Worm (Caenorhabditis elegans) whole organism, young adult: ENCODE results near the gene ZK1055.2.
A peak's percentile ranks its signal among the peaks of the same experiment; 100 is the strongest.

Experiments used
- B0261.1 ChIP-seq: sonication (generic microtip); optimal IDR thresholded peaks from 2 replicates; lab custom pipeline; 2016; ENCODE audit warnings: mild to moderate bottlenecking, missing genetic modification characterization, moderate library complexity, missing compliant biosample characterization
- D2030.7 ChIP-seq: fragments of 200-800 bp; sonication (Bioruptor generic); IDR thresholded peaks from 2 replicates; pipeline ENCODE4 v1.3.6; 2022; ENCODE audit warnings: missing genetic modification reagents, missing genetic modification characterization, missing compliant biosample characterization
- F10E7.11 ChIP-seq: sonication (generic microtip); optimal IDR thresholded peaks from 2 replicates; lab custom pipeline; 2017; ENCODE audit warnings: mild to moderate bottlenecking, missing genetic modification characterization, moderate library complexity, missing compliant biosample characterization
- F23B12.7 ChIP-seq: sonication (generic microtip); optimal IDR thresholded peaks from 2 replicates; lab custom pipeline; 2017; ENCODE audit warnings: missing genetic modification characterization, mild to moderate bottlenecking, missing compliant biosample characterization, antibody characterized with exemption, moderate library complexity; ENCODE audit not compliant: insufficient read depth
- F33H1.4 ChIP-seq: fragments of 200-800 bp; sonication (Bioruptor generic); IDR thresholded peaks from 2 replicates; pipeline ENCODE4 v1.3.6; 2022; ENCODE audit warnings: missing genetic modification reagents, missing genetic modification characterization, missing compliant biosample characterization
- F37B4.10 ChIP-seq: fragments of 200-800 bp; sonication (Bioruptor generic); IDR thresholded peaks from 2 replicates; pipeline ENCODE4 v1.3.6; 2022; ENCODE audit warnings: missing genetic modification characterization, missing compliant biosample characterization
- F49E8.2 ChIP-seq: sonication (generic microtip); optimal IDR thresholded peaks from 3 replicates; lab custom pipeline; 2017; ENCODE audit warnings: missing genetic modification characterization, mild to moderate bottlenecking, missing compliant biosample characterization, antibody characterized with exemption, moderate library complexity; ENCODE audit not compliant: insufficient read depth
- F57C9.4 ChIP-seq: sonication (generic microtip); optimal IDR thresholded peaks from 2 replicates; lab custom pipeline; 2017; ENCODE audit warnings: mild to moderate bottlenecking, missing genetic modification characterization, missing compliant biosample characterization
- T07F8.4 ChIP-seq: sonication (generic microtip); optimal IDR thresholded peaks from 2 replicates; lab custom pipeline; 2016; ENCODE audit warnings: mild to moderate bottlenecking, missing genetic modification characterization, moderate library complexity, missing compliant biosample characterization
- Y95B8A.8 ChIP-seq: fragments of 200-800 bp; sonication (Bioruptor generic); IDR thresholded peaks from 2 replicates; pipeline ENCODE4 v1.3.6; 2022; ENCODE audit warnings: missing genetic modification reagents, missing genetic modification characterization, missing compliant biosample characterization
- ZK185.1 ChIP-seq: sonication (generic microtip); optimal IDR thresholded peaks from 2 replicates; lab custom pipeline; 2016; ENCODE audit warnings: mild to moderate bottlenecking, missing genetic modification characterization, missing compliant biosample characterization; ENCODE audit not compliant: poor library complexity, severe bottlenecking
- aptf-3 ChIP-seq: fragments of 200-800 bp; sonication (Bioruptor generic); IDR thresholded peaks from 2 replicates; pipeline ENCODE4 v1.3.6; 2022; ENCODE audit warnings: missing genetic modification characterization, missing compliant biosample characterization
- atf-7 ChIP-seq: sonication (generic microtip); optimal IDR thresholded peaks from 2 replicates; lab custom pipeline; 2017; ENCODE audit warnings: mild to moderate bottlenecking, missing genetic modification characterization, missing compliant biosample characterization
- athp-1 ChIP-seq: sonication (generic microtip); optimal IDR thresholded peaks from 2 replicates; lab custom pipeline; 2017; ENCODE audit warnings: mild to moderate bottlenecking, missing genetic modification characterization, missing compliant biosample characterization
- ceh-79 ChIP-seq: sonication (generic microtip); optimal IDR thresholded peaks from 2 replicates; lab custom pipeline; 2017; ENCODE audit warnings: mild to moderate bottlenecking, missing genetic modification characterization, missing compliant biosample characterization
- ceh-91 ChIP-seq: fragments of 200-800 bp; sonication (Bioruptor generic); IDR thresholded peaks from 2 replicates; pipeline ENCODE4 v1.3.6; 2022; ENCODE audit warnings: missing genetic modification reagents, missing genetic modification characterization, missing compliant biosample characterization
- chd-7 ChIP-seq: sonication (generic microtip); optimal IDR thresholded peaks from 2 replicates; lab custom pipeline; 2016; ENCODE audit warnings: mild to moderate bottlenecking, missing genetic modification characterization, moderate library complexity, missing compliant biosample characterization
- egl-44 ChIP-seq: fragments of 200-800 bp; sonication (Bioruptor generic); IDR thresholded peaks from 2 replicates; pipeline ENCODE4 v1.3.6; 2022; ENCODE audit warnings: missing genetic modification reagents, missing genetic modification characterization, missing compliant biosample characterization
- ekl-4 ChIP-seq: fragments of 200-800 bp; sonication (Bioruptor generic); IDR thresholded peaks from 2 replicates; pipeline ENCODE4 v1.3.6; 2022; ENCODE audit warnings: missing genetic modification reagents, missing genetic modification characterization, missing compliant biosample characterization
- fkh-3 ChIP-seq: sonication (generic microtip); optimal IDR thresholded peaks from 2 replicates; lab custom pipeline; 2016; ENCODE audit warnings: mild to moderate bottlenecking, missing genetic modification characterization, missing compliant biosample characterization
- him-1 ChIP-seq: sonication (generic microtip); optimal IDR thresholded peaks from 2 replicates; lab custom pipeline; 2016; ENCODE audit warnings: missing genotype, missing genetic modification reagents, missing genetic modification characterization, missing compliant biosample characterization
- hmg-1.2 ChIP-seq: fragments of 200-800 bp; sonication (Bioruptor generic); IDR thresholded peaks from 2 replicates; pipeline ENCODE4 v1.3.6; 2022; ENCODE audit warnings: missing genetic modification reagents, missing genetic modification characterization, missing compliant biosample characterization
- hsf-1 ChIP-seq: fragments of 200-800 bp; sonication (Bioruptor generic); IDR thresholded peaks from 2 replicates; pipeline ENCODE4 v1.3.6; 2022; ENCODE audit warnings: missing genetic modification reagents, missing genetic modification characterization, missing compliant biosample characterization
- let-607 ChIP-seq, 2 experiments: fragments of 200-800 bp in 1 of 2; sonication (Bioruptor generic) in 1 of 2; sonication (generic microtip) in 1 of 2; optimal IDR thresholded peaks; 2 replicates each; lab custom pipeline; 2016 to 2018; ENCODE audit warnings: mild to moderate bottlenecking in 2 of 2, missing compliant biosample characterization in 2 of 2, missing genetic modification characterization in 2 of 2, moderate library complexity in 2 of 2, missing genotype in 1 of 2
- lin-26 ChIP-seq: fragments of 200-800 bp; sonication (Bioruptor generic); IDR thresholded peaks from 2 replicates; pipeline ENCODE4 v1.3.6; 2022; ENCODE audit warnings: missing genetic modification reagents, missing genetic modification characterization, missing compliant biosample characterization
- lin-35 ChIP-seq, 3 experiments: fragments of 150-350 bp in 2 of 3; sonication (generic microtip) in 1 of 3; optimal IDR thresholded peaks; 2 replicates each; lab custom pipeline; 2014 to 2018; ENCODE audit warnings: missing biosample characterization in 3 of 3, missing genetic modification characterization in 3 of 3, missing genetic modification reagents in 3 of 3
- lir-1 ChIP-seq: fragments of 200-800 bp; sonication (Bioruptor generic); conservative IDR thresholded peaks from 2 replicates; pipeline ENCODE4 v1.3.6; 2022; ENCODE audit warnings: missing genetic modification reagents, missing genetic modification characterization, missing compliant biosample characterization
- madf-10 ChIP-seq: sonication (generic microtip); optimal IDR thresholded peaks from 2 replicates; lab custom pipeline; 2016; ENCODE audit warnings: mild to moderate bottlenecking, missing genetic modification characterization, missing compliant biosample characterization
- mxl-1 ChIP-seq: sonication (generic microtip); optimal IDR thresholded peaks from 2 replicates; lab custom pipeline; 2016; ENCODE audit warnings: missing genetic modification characterization, missing compliant biosample characterization
- nhr-80 ChIP-seq: sonication (generic microtip); optimal IDR thresholded peaks from 2 replicates; lab custom pipeline; 2016; ENCODE audit warnings: missing genetic modification characterization, missing compliant biosample characterization
- rpc-1 ChIP-seq, 2 experiments: fragments of 150-350 bp in 1 of 2; sonication (generic microtip) in 1 of 2; optimal IDR thresholded peaks; 2 replicates each; lab custom pipeline; 2014 to 2018; ENCODE audit warnings: missing biosample characterization in 1 of 2, missing genetic modification characterization in 1 of 2, missing genetic modification reagents in 1 of 2, missing genotype in 1 of 2
- snpc-3.4 ChIP-seq: sonication (generic microtip); optimal IDR thresholded peaks from 2 replicates; lab custom pipeline; 2017; ENCODE audit warnings: missing genetic modification characterization, mild to moderate bottlenecking, missing compliant biosample characterization, antibody characterized with exemption, moderate library complexity, missing genotype, missing genetic modification reagents
- somi-1 ChIP-seq: fragments of 200-800 bp; sonication (Bioruptor generic); optimal IDR thresholded peaks from 2 replicates; lab custom pipeline; 2018; ENCODE audit warnings: mild to moderate bottlenecking, missing genetic modification characterization, missing compliant biosample characterization
- sptf-2 ChIP-seq: fragments of 200-800 bp; sonication (Bioruptor generic); optimal IDR thresholded peaks from 2 replicates; lab custom pipeline; 2018; ENCODE audit warnings: mild to moderate bottlenecking, missing genetic modification characterization, missing compliant biosample characterization
- unc-130 ChIP-seq: sonication (generic microtip); optimal IDR thresholded peaks from 2 replicates; lab custom pipeline; 2016; ENCODE audit warnings: missing genetic modification reagents, missing genetic modification characterization, missing compliant biosample characterization
- xnd-1 ChIP-seq: sonication (generic microtip); optimal IDR thresholded peaks from 2 replicates; lab custom pipeline; 2016; ENCODE audit warnings: missing genotype, missing genetic modification reagents, missing genetic modification characterization, missing compliant biosample characterization
- zim-3 ChIP-seq: sonication (generic microtip); optimal IDR thresholded peaks from 2 replicates; lab custom pipeline; 2017; ENCODE audit warnings: mild to moderate bottlenecking, missing genetic modification characterization, moderate library complexity, missing compliant biosample characterization
- ztf-18 ChIP-seq: sonication (generic microtip); optimal IDR thresholded peaks from 2 replicates; lab custom pipeline; 2016; ENCODE audit warnings: missing genotype, mild to moderate bottlenecking, missing genetic modification characterization, missing compliant biosample characterization
- ztf-22 ChIP-seq: fragments of 200-800 bp; sonication (Bioruptor generic); optimal IDR thresholded peaks from 2 replicates; lab custom pipeline; 2018; ENCODE audit warnings: mild to moderate bottlenecking, missing genetic modification characterization, moderate library complexity, missing compliant biosample characterization
- ztf-25 ChIP-seq: fragments of 200-800 bp; sonication (Bioruptor generic); IDR thresholded peaks from 2 replicates; pipeline ENCODE4 v1.3.6; 2022; ENCODE audit warnings: missing genetic modification reagents, missing genetic modification characterization, missing compliant biosample characterization
- ztf-26 ChIP-seq: sonication (generic microtip); optimal IDR thresholded peaks from 2 replicates; lab custom pipeline; 2017; ENCODE audit warnings: missing genetic modification characterization, missing compliant biosample characterization
- ztf-28 ChIP-seq: fragments of 200-800 bp; sonication (Bioruptor generic); IDR thresholded peaks from 2 replicates; pipeline ENCODE4 v1.3.6; 2022; ENCODE audit warnings: missing genetic modification reagents, missing genetic modification characterization, missing compliant biosample characterization

The ZK1055.2 gene

DNA sequence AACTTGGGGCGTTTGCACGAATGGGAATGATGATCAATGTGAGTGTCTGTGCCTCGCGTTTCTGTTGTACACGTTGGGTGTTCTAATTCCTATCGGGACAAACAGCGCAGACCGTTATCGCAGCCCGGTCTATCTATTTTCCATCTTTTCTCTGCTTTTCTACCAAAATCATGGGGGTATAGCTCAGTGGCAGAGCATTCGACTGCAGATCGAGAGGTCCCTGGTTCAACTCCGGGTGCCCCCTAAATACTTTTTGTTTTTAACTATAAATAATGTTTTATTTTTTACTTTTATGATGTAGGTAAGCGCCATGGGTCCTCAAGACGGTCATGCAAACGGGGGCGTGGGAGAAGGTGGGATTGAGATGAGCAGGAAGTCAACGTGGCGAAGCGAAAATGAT, 30.8 kb upstream of the ZK1055.2 start (continued):
- peak; percentile 86 for TF ChIP-seq rpc-1 (optimal IDR thresholded peaks at IDR 0.05; lab: Kevin White, UChicago)
- peak; percentile 92 for TF ChIP-seq rpc-1 (tag; optimal IDR thresholded peaks at IDR 0.05; lab: Kevin White, UChicago)
- TF ChIP-seq F33H1.4: peak; percentile 43; the same call in 1 of the 2 replicates
- TF ChIP-seq atf-7 (tag; lab: Kevin White, UChicago): peak; percentile 9
- no peak; the same call in 1 of the 2 replicates for TF ChIP-seq aptf-3 (GFP tag; lab: Robert Waterston, UW)
- peak; percentile 69; the same call in 1 of the 2 replicates for TF ChIP-seq D2030.7
- peak; percentile 78; the same call in 1 of the 2 replicates for TF ChIP-seq ztf-25 (GFP tag; lab: Robert Waterston, UW)
- TF ChIP-seq xnd-1 (tag; lab: Kevin White, UChicago): peak; percentile 1
- TF ChIP-seq Y95B8A.8 (GFP tag; lab: Robert Waterston, UW): 0 out of 2 replicates have a peak, but pooled peaks have one; percentile 37
- TF ChIP-seq T07F8.4 (tag; lab: Kevin White, UChicago): peak; percentile 69
- no peak for TF ChIP-seq ztf-28 (GFP tag; lab: Robert Waterston, UW)
- no peak for TF ChIP-seq F10E7.11 (tag; lab: Kevin White, UChicago)
- TF ChIP-seq somi-1 (GFP tag; lab: Kevin White, UChicago): peak; percentile 49
- TF ChIP-seq madf-10 (tag; lab: Kevin White, UChicago): peak; percentile 55
- TF ChIP-seq B0261.1: peak; percentile 77
- peak; percentile 70 for TF ChIP-seq fkh-3 (tag; lab: Kevin White, UChicago)
- peak; percentile 65 for TF ChIP-seq hmg-1.2 (GFP tag; lab: Robert Waterston, UW)
- TF ChIP-seq let-607 (tag; optimal IDR thresholded peaks at IDR 0.05; lab: Kevin White, UChicago): peak; percentile 10 to 16
- peak; percentile 67 for TF ChIP-seq ztf-18 (tag; lab: Kevin White, UChicago)
- TF ChIP-seq ztf-22: no peak
- no peak for TF ChIP-seq ceh-91 (GFP tag; lab: Robert Waterston, UW)
- peak; percentile 64 for TF ChIP-seq ekl-4 (GFP tag; lab: Robert Waterston, UW)
- TF ChIP-seq unc-130: peak; percentile 22
- peak; percentile 48 for TF ChIP-seq ceh-79 (tag; lab: Kevin White, UChicago)
- peak; percentile 42 for TF ChIP-seq nhr-80 (tag; lab: Kevin White, UChicago)
- TF ChIP-seq snpc-3.4 (tag; lab: Kevin White, UChicago): peak; percentile 40
- peak; percentile 24 for TF ChIP-seq ztf-26 (tag; lab: Kevin White, UChicago)
- 0 out of 2 replicates have a peak, but pooled peaks have one; percentile 24 for TF ChIP-seq hsf-1 (GFP tag; lab: Robert Waterston, UW)
- peak; percentile 85 for TF ChIP-seq egl-44 (GFP tag; lab: Robert Waterston, UW)
- TF ChIP-seq F57C9.4 (tag; lab: Kevin White, UChicago): no peak
- TF ChIP-seq athp-1 (tag; lab: Kevin White, UChicago): peak; percentile 74
- peak; percentile 71 for TF ChIP-seq him-1 (tag; lab: Kevin White, UChicago)
- peak; percentile 41 for TF ChIP-seq ZK185.1 (tag; lab: Kevin White, UChicago)
- 0 out of 2 replicates have a peak, but pooled peaks have one; percentile 69 for TF ChIP-seq F37B4.10 (GFP tag; lab: Robert Waterston, UW)
- peak; percentile 57 for TF ChIP-seq F23B12.7 (tag; lab: Kevin White, UChicago)
- peak; percentile 61 for TF ChIP-seq chd-7 (tag; lab: Kevin White, UChicago)
- TF ChIP-seq, all 124 proteins: peak for 55

ce11 chrV:6561592-6561991, 28.8 kb upstream of the ZK1055.2 start, which contains the start of gene spp-19:
TSS of gene spp-19 (minus strand) at chrV:6561692.
- TF ChIP-seq mxl-1 (tag; lab: Kevin White, UChicago) (no peak), sptf-2 (GFP tag; lab: Kevin White, UChicago) (no peak), lin-26 (GFP tag; lab: Robert Waterston, UW) (no peak), zim-3 (tag; lab: Kevin White, UChicago) (no peak), lin-35 (GFP tag; optimal IDR thresholded peaks at IDR 0.05; lab: Kevin White, UChicago) (no peak), F49E8.2 (tag; lab: Kevin White, UChicago) (no peak), ztf-26 (tag; lab: Kevin White, UChicago) (no peak), lir-1 (GFP tag; lab: Robert Waterston, UW) (no peak), ztf-25 (GFP tag; lab: Robert Waterston, UW) (no peak)
- TF ChIP-seq, all 124 proteins: peak for 0
